Fruit fly (Drosophila melanogaster) whole organism, pupa: Measurements from ENCODE around the gene Strump.

ENCODE experiments used
- CG10348 ChIP-seq: fragments of 200-800 bp; sonication (Bioruptor generic); IDR thresholded peaks from 2 replicates; pipeline ENCODE4 v1.3.6; 2022; ENCODE audit warnings: missing biosample characterization, missing genetic modification characterization
- CG12605 ChIP-seq: fragments of 200-800 bp; sonication (Bioruptor generic); IDR thresholded peaks from 2 replicates; pipeline ENCODE4 v1.3.6; 2022; ENCODE audit warnings: missing biosample characterization, missing genetic modification characterization
- CG13204 ChIP-seq: fragments of 200-800 bp; sonication (Bioruptor generic); optimal IDR thresholded peaks from 2 replicates; lab custom pipeline; 2018; ENCODE audit warnings: missing biosample characterization, mild to moderate bottlenecking, missing genetic modification characterization, moderate library complexity
- CG14655 ChIP-seq: fragments of 200-800 bp; sonication (Bioruptor generic); optimal IDR thresholded peaks from 3 replicates; lab custom pipeline; 2017; ENCODE audit warnings: mild to moderate bottlenecking, missing biosample characterization, missing genetic modification reagents, missing genetic modification characterization
- CG15710 ChIP-seq: fragments of 200-800 bp; sonication (Bioruptor generic); optimal IDR thresholded peaks from 2 replicates; lab custom pipeline; 2018; ENCODE audit warnings: missing biosample characterization, mild to moderate bottlenecking, missing genetic modification characterization, moderate library complexity
- CG17806 ChIP-seq: fragments of 200-800 bp; sonication (Bioruptor generic); optimal IDR thresholded peaks from 2 replicates; lab custom pipeline; 2018; ENCODE audit warnings: missing biosample characterization, mild to moderate bottlenecking, missing genetic modification characterization, moderate library complexity
- CG32121 ChIP-seq: fragments of 200-800 bp; sonication (Bioruptor generic); IDR thresholded peaks from 2 replicates; pipeline ENCODE4 v1.3.6; 2022; ENCODE audit warnings: missing biosample characterization, missing genetic modification characterization
- CG34367 ChIP-seq: fragments of 200-800 bp; sonication (Bioruptor generic); optimal IDR thresholded peaks from 2 replicates; lab custom pipeline; 2018; ENCODE audit warnings: missing biosample characterization, mild to moderate bottlenecking, missing genetic modification characterization
- CG4496 ChIP-seq: fragments of 200-800 bp; sonication (Bioruptor generic); IDR thresholded peaks from 3 replicates; pipeline ENCODE4 v1.3.6; 2022; ENCODE audit warnings: missing biosample characterization, missing genetic modification characterization
- CG8159 ChIP-seq: fragments of 200-800 bp; sonication (Bioruptor generic); optimal IDR thresholded peaks from 3 replicates; lab custom pipeline; 2018; ENCODE audit warnings: missing biosample characterization, mild to moderate bottlenecking, missing genetic modification characterization, moderate library complexity
- CG8301 ChIP-seq: fragments of 200-800 bp; sonication (Bioruptor generic); optimal IDR thresholded peaks from 2 replicates; lab custom pipeline; 2018; ENCODE audit warnings: missing biosample characterization, mild to moderate bottlenecking, missing genetic modification characterization
- CG9948 ChIP-seq: fragments of 200-800 bp; sonication (Bioruptor generic); optimal IDR thresholded peaks from 2 replicates; lab custom pipeline; 2018; ENCODE audit warnings: missing biosample characterization, mild to moderate bottlenecking, missing genetic modification characterization, moderate library complexity
- D1 ChIP-seq: fragments of 200-800 bp; sonication (Bioruptor generic); optimal IDR thresholded peaks from 2 replicates; lab custom pipeline; 2018; ENCODE audit warnings: missing biosample characterization, mild to moderate bottlenecking, missing genetic modification characterization, moderate library complexity
- EcR ChIP-seq: fragments of 200-800 bp; sonication (Bioruptor generic); optimal IDR thresholded peaks from 3 replicates; lab custom pipeline; 2019; ENCODE audit warnings: missing biosample characterization, missing genetic modification characterization, mild to moderate bottlenecking, moderate library complexity, missing genetic modification reagents
- Ets98B ChIP-seq: fragments of 200-800 bp; sonication (Bioruptor generic); IDR thresholded peaks from 2 replicates; pipeline ENCODE4 v1.3.6; 2022; ENCODE audit warnings: missing biosample characterization, missing genetic modification characterization
- Pif1A ChIP-seq: fragments of 200-800 bp; sonication (Bioruptor generic); optimal IDR thresholded peaks from 3 replicates; lab custom pipeline; 2016; ENCODE audit warnings: missing biosample characterization, missing genetic modification characterization
- Pif1B ChIP-seq: fragments of 200-800 bp; sonication (Bioruptor generic); optimal IDR thresholded peaks from 3 replicates; lab custom pipeline; 2016; ENCODE audit warnings: missing biosample characterization, missing genetic modification characterization
- Snoo ChIP-seq: fragments of 200-800 bp; sonication (Bioruptor generic); optimal IDR thresholded peaks from 3 replicates; lab custom pipeline; 2017; ENCODE audit warnings: missing biosample characterization, mild to moderate bottlenecking, missing genetic modification characterization, inconsistent platforms
- fd96Ca ChIP-seq: fragments of 200-800 bp; sonication (Bioruptor generic); IDR thresholded peaks from 3 replicates; pipeline ENCODE4 v1.3.6; 2022; ENCODE audit warnings: missing biosample characterization, missing genetic modification characterization
- gl ChIP-seq: fragments of 200-800 bp; sonication (Bioruptor generic); optimal IDR thresholded peaks from 2 replicates; lab custom pipeline; 2018; ENCODE audit warnings: missing biosample characterization, mild to moderate bottlenecking, missing genetic modification characterization
- rn ChIP-seq: fragments of 200-800 bp; sonication (Bioruptor generic); IDR thresholded peaks from 2 replicates; pipeline ENCODE4 v1.3.6; 2022; ENCODE audit warnings: missing biosample characterization, missing genetic modification characterization

The Strump gene

DNA sequence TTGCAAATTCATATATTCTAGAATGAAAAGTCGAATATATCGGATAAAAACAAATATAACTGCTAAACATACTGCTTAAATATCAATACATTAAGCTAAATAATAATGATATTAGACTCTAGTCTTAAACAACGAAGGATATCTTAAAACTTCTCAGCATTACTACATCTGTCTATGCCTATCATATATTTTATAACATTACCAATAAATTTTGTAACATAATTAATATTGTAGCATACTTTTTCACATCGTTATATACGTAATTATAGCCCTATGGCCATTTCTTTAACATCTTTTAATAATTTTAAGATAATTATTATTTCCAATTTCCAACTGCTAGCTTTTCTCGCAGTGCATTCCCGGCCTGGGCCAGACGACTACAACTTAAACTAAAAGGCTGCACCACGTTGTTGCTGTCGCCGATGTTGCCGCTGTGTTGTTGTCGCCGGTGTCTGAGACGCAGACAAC, 51.0 kb downstream of the Strump start:
- no peak for TF ChIP-seq CG10348 (GFP tag; lab: Robert Waterston, UW)
- TF ChIP-seq CG32121 (GFP tag; lab: Robert Waterston, UW), result no peak
- no peak for TF ChIP-seq CG4496
- TF ChIP-seq rn (GFP tag; lab: Robert Waterston, UW), result 0 out of 2 replicates have a peak, but pooled peaks have one; percentile 16
- TF ChIP-seq fd96Ca (GFP tag; lab: Robert Waterston, UW), result no peak
- TF ChIP-seq CG13204 (GFP tag; lab: Kevin White, UChicago), result peak; percentile 71
- TF ChIP-seq CG9948, result peak; percentile 79
- no peak for TF ChIP-seq EcR (GFP tag; lab: Kevin White, UChicago)
- TF ChIP-seq Snoo (tag; lab: Kevin White, UChicago), result peak; percentile 59
- TF ChIP-seq CG8301 (tag; lab: Kevin White, UChicago), result peak; percentile 41
- TF ChIP-seq CG14655 (GFP tag; lab: Kevin White, UChicago), result peak; percentile 74
- peak; percentile 30 for TF ChIP-seq Pif1A (GFP tag; lab: Kevin White, UChicago)
- peak; percentile 86 for TF ChIP-seq CG8159 (tag; lab: Kevin White, UChicago)
- TF ChIP-seq Pif1B (GFP tag; lab: Kevin White, UChicago), result peak; percentile 53
- TF ChIP-seq CG17806 (tag; lab: Kevin White, UChicago), result peak; percentile 77
- TF ChIP-seq CG34367 (tag; lab: Kevin White, UChicago), result peak; percentile 74
- no peak for TF ChIP-seq CG12605 (GFP tag; lab: Robert Waterston, UW)
- peak; percentile 87 for TF ChIP-seq CG15710
- TF ChIP-seq gl (tag; lab: Kevin White, UChicago), result no peak
- TF ChIP-seq D1, result peak; percentile 68

DNA sequence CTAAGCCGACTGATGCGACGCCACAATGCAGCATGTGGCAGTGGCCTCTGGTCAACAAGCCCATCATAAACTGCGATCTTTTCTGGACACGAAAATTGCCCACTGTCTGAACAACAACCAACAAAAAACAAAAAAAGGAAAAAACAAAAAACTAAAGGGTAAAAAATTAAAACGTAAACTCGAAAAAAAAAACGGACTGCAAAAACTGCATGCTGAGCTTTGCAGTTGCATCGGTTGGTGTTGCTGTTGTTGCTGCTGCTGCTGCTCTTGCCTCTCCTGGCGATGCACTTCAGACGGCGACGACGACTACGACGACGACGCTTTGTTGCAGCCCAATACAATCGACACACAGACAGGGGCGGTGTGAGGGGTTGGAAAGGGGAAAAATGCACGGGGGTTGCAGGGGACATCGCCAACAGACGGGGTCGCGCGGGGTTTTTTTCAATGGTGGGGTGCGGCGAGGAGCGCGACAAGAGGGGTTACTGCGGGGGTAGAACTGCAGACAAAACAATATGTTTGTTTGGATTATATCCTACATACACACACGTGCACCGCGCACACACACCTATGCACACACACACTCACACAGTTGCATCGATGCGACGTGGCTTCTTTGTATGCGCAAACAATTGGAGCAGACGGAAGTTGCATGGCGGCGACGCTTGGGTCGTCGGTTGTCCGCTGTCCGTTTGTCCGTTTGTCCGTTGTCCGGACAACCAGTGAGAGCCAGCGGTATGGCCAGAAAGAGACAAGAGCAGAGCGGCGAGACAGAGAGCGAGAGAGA, 52.2 kb downstream of the Strump start:
- peak; percentile 24 for TF ChIP-seq Pif1B (GFP tag; lab: Kevin White, UChicago)
- no peak for TF ChIP-seq CG32121 (GFP tag; lab: Robert Waterston, UW)
- no peak for TF ChIP-seq Ets98B (GFP tag; lab: Robert Waterston, UW)
- peak; percentile 77 for TF ChIP-seq EcR (GFP tag; lab: Kevin White, UChicago)
- TF ChIP-seq CG10348 (GFP tag; lab: Robert Waterston, UW), result no peak
- peak; percentile 54 for TF ChIP-seq CG8159 (tag; lab: Kevin White, UChicago)
- TF ChIP-seq CG4496, result peak; percentile 42; the same call in 1 of the 3 replicates
- no peak for TF ChIP-seq CG8301 (tag; lab: Kevin White, UChicago)
- no peak for TF ChIP-seq CG34367 (tag; lab: Kevin White, UChicago)
- 0 out of 3 replicates have a peak, but pooled peaks have one; percentile 29 for TF ChIP-seq fd96Ca (GFP tag; lab: Robert Waterston, UW)
- peak; percentile 1 for TF ChIP-seq Pif1A (GFP tag; lab: Kevin White, UChicago)
- peak; percentile 30 for TF ChIP-seq CG17806 (tag; lab: Kevin White, UChicago)
- no peak for TF ChIP-seq rn (GFP tag; lab: Robert Waterston, UW)
- peak; percentile 14 for TF ChIP-seq CG14655 (GFP tag; lab: Kevin White, UChicago)
- peak; percentile 49 for TF ChIP-seq D1
- peak; percentile 34 for TF ChIP-seq gl (tag; lab: Kevin White, UChicago)
- TF ChIP-seq CG12605 (GFP tag; lab: Robert Waterston, UW), result no peak
- peak; percentile 2 for TF ChIP-seq CG9948
- peak; percentile 98 for TF ChIP-seq CG13204 (GFP tag; lab: Kevin White, UChicago)
- TF ChIP-seq Snoo (tag; lab: Kevin White, UChicago), result peak; percentile 97
- peak; percentile 36 for TF ChIP-seq CG15710

DNA sequence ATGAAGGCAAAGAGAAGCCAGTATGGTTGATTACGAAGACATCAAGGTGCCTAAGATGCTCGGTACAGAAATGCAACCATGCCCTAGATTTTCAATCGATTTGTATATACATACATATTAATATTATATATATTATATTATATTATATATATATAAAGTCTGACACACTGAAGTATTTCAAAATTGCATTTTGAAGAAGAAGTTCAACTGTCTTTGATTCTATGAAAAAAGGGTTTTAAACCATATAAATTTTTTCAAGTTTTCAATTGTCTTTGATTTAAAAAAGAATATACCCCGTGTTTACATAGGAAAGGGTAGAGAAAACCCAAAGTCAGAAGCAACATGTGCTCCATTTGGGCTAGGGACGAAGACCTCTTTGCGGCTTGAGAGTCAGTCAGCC, 53.0 kb downstream of the Strump start:
- TF ChIP-seq D1 (peak; percentile 27), Snoo (tag; lab: Kevin White, UChicago) (no peak), Pif1A (GFP tag; lab: Kevin White, UChicago) (no peak), CG10348 (GFP tag; lab: Robert Waterston, UW) (no peak), CG4496 (no peak), CG32121 (GFP tag; lab: Robert Waterston, UW) (no peak), CG9948 (peak; percentile 91), CG13204 (GFP tag; lab: Kevin White, UChicago) (no peak), Pif1B (GFP tag; lab: Kevin White, UChicago) (no peak), EcR (GFP tag; lab: Kevin White, UChicago) (no peak), CG15710 (peak; percentile 90), CG8301 (tag; lab: Kevin White, UChicago) (no peak), CG34367 (tag; lab: Kevin White, UChicago) (peak; percentile 76), rn (GFP tag; lab: Robert Waterston, UW) (no peak), CG17806 (tag; lab: Kevin White, UChicago) (peak; percentile 89), CG14655 (GFP tag; lab: Kevin White, UChicago) (peak; percentile 60), CG12605 (GFP tag; lab: Robert Waterston, UW) (no peak), fd96Ca (GFP tag; lab: Robert Waterston, UW) (no peak), Ets98B (GFP tag; lab: Robert Waterston, UW) (no peak), gl (tag; lab: Kevin White, UChicago) (no peak), CG8159 (tag; lab: Kevin White, UChicago) (peak; percentile 93)
- TF ChIP-seq, all 21 proteins: peak for 7
